Fruit fly (Drosophila melanogaster) Kc167 (cell line): Measurements from ENCODE around the gene cl.

Experiments
- h ChIP-seq: fragments of >200 bp; optimal IDR thresholded peaks from 3 replicates; lab custom pipeline; 2018; ENCODE audit warnings: missing external identifiers
- psq ChIP-seq: fragments of >200 bp; optimal IDR thresholded peaks from 2 replicates; lab custom pipeline; 2017; ENCODE audit warnings: missing external identifiers

- no peak for TF ChIP-seq h
- no peak for TF ChIP-seq psq (lab: Kevin White, UChicago)
Observed at dm6 chr2L:5502868-5503267, 17.1 kb upstream of the cl start.
